Worm (Caenorhabditis elegans): ENCODE data around the gene Y57G11C.42.
A peak's percentile ranks its signal among the peaks of the same experiment; 100 is the strongest.

Y57G11C.42 gene

ce11 chrIV:14793900-14794624, 65.7 kb downstream of the Y57G11C.42 start (continued):
- no peak for TF ChIP-seq unc-39 (tag; optimal IDR thresholded peaks at IDR 0.05)
- 0 out of 2 replicates have a peak, but pooled peaks have one; percentile 5 for TF ChIP-seq saeg-2 (GFP tag; IDR thresholded peaks at IDR 0.05)
- TF ChIP-seq nhr-237 (tag; optimal IDR thresholded peaks at IDR 0.05), result no peak
- TF ChIP-seq ama-1 (optimal IDR thresholded peaks at IDR 0.05), result peak; percentile 71
- no peak for TF ChIP-seq cey-2 (tag; optimal IDR thresholded peaks at IDR 0.05; ENCODE audit: borderline replicate concordance, insufficient read depth)
- peak; percentile 42 for TF ChIP-seq dpl-1 (GFP tag; optimal IDR thresholded peaks at IDR 0.05)
- peak; percentile 89 for TF ChIP-seq mep-1 (tag; optimal IDR thresholded peaks at IDR 0.05)
- peak; percentile 69 for TF ChIP-seq nhr-77 (tag; optimal IDR thresholded peaks at IDR 0.05)
- no peak for TF ChIP-seq spr-3 (GFP tag; optimal IDR thresholded peaks at IDR 0.05)
- TF ChIP-seq nhr-25 (tag; optimal IDR thresholded peaks at IDR 0.05; ENCODE audit: borderline replicate concordance, insufficient read depth), result peak; percentile 82
- TF ChIP-seq mxl-3 (GFP tag; optimal IDR thresholded peaks at IDR 0.05), result peak; percentile 93
- TF ChIP-seq ceh-62 (tag; optimal IDR thresholded peaks at IDR 0.05), result no peak
- peak; percentile 49 to 68 for TF ChIP-seq lsy-2 (tag; optimal IDR thresholded peaks at IDR 0.05)
- TF ChIP-seq ZK337.2 (GFP tag; IDR thresholded peaks at IDR 0.05), result no peak
- TF ChIP-seq ces-1 (GFP tag; optimal IDR thresholded peaks at IDR 0.05), result no peak
- peak; percentile 18 for TF ChIP-seq duxl-1 (tag; optimal IDR thresholded peaks at IDR 0.05; ENCODE audit: poor library complexity)
- peak; percentile 16 for TF ChIP-seq T20F7.1 (GFP tag; optimal IDR thresholded peaks at IDR 0.05)
- peak; percentile 53 for TF ChIP-seq nhr-28 (tag; optimal IDR thresholded peaks at IDR 0.05)
- no peak for TF ChIP-seq F10B5.3 (tag; optimal IDR thresholded peaks at IDR 0.05)
- peak in 1 of 2 experiments; percentile 7 for TF ChIP-seq hif-1 (tag; optimal IDR thresholded peaks at IDR 0.05)
- no peak for TF ChIP-seq pqm-1 (tag; optimal IDR thresholded peaks at IDR 0.05)
- TF ChIP-seq fos-1 (tag; optimal IDR thresholded peaks at IDR 0.05), result no peak
- no peak for TF ChIP-seq attf-4 (tag; optimal IDR thresholded peaks at IDR 0.05)
- TF ChIP-seq tag-97 (GFP tag; IDR thresholded peaks at IDR 0.05), result no peak
- TF ChIP-seq nhr-6 (tag; optimal IDR thresholded peaks at IDR 0.05), result peak; percentile 57
- peak; percentile 36; the same call in 1 of the 2 replicates for TF ChIP-seq ceh-20 (GFP tag; IDR thresholded peaks at IDR 0.05)
- TF ChIP-seq fkh-10 (GFP tag; optimal IDR thresholded peaks at IDR 0.05), result no peak
- TF ChIP-seq F26F4.8 (GFP tag; conservative IDR thresholded peaks at IDR 0.05), result no peak
- peak; percentile 62; the same call in 1 of the 2 replicates for TF ChIP-seq hmg-1.1 (GFP tag; IDR thresholded peaks at IDR 0.05)
- no peak for TF ChIP-seq aly-2 (tag; optimal IDR thresholded peaks at IDR 0.05)
- TF ChIP-seq vab-7 (GFP tag; IDR thresholded peaks at IDR 0.05), result peak; percentile 33; the same call in 1 of the 2 replicates
- no peak for TF ChIP-seq nhr-111 (GFP tag; optimal IDR thresholded peaks at IDR 0.05)
- TF ChIP-seq lin-1 (GFP tag; IDR thresholded peaks at IDR 0.05), result no peak
- TF ChIP-seq Y48G9A.11 (GFP tag; IDR thresholded peaks at IDR 0.05), result no peak
- TF ChIP-seq hlh-11 (tag; optimal IDR thresholded peaks at IDR 0.05), result peak; percentile 75
- TF ChIP-seq lin-29 (GFP tag; IDR thresholded peaks at IDR 0.05), result no peak
- TF ChIP-seq snpc-1.2 (GFP tag; IDR thresholded peaks at IDR 0.05), result no peak
- peak; percentile 99 for TF ChIP-seq aha-1 (tag)
- peak; percentile 46 for TF ChIP-seq dmd-6 (GFP tag; IDR thresholded peaks at IDR 0.05)
- TF ChIP-seq php-3 (GFP tag; IDR thresholded peaks at IDR 0.05), result no peak
- TF ChIP-seq sdz-12 (GFP tag; optimal IDR thresholded peaks at IDR 0.05), result no peak
- TF ChIP-seq nhr-11 (tag; optimal IDR thresholded peaks at IDR 0.05), result peak; percentile 22
- TF ChIP-seq Y105C5A.15 (GFP tag; IDR thresholded peaks at IDR 0.05), result no peak
- no peak for TF ChIP-seq D1046.2 (GFP tag; IDR thresholded peaks at IDR 0.05)
- TF ChIP-seq Y75B8A.6 (GFP tag; IDR thresholded peaks at IDR 0.05), result no peak
- TF ChIP-seq ZK546.5 (tag; optimal IDR thresholded peaks at IDR 0.05), result no peak
- no peak for TF ChIP-seq zfp-2 (tag; optimal IDR thresholded peaks at IDR 0.05)
- no peak for TF ChIP-seq zip-2 (tag; optimal IDR thresholded peaks at IDR 0.05)
- no peak for TF ChIP-seq mdt-29 (GFP tag; IDR thresholded peaks at IDR 0.05)
- 0 out of 2 replicates have a peak, but pooled peaks have one; percentile 46 for TF ChIP-seq ctbp-1 (GFP tag; IDR thresholded peaks at IDR 0.05)

All from whole organism, L4 larva.